Fruit fly (Drosophila melanogaster) whole organism, embryonic: ENCODE results near the gene Vps53.
A peak's percentile ranks its signal among the peaks of the same experiment; 100 is the strongest.

ENCODE experiments used
- CG10147 ChIP-seq: fragments of 200-800 bp; sonication (Bioruptor generic); optimal IDR thresholded peaks from 2 replicates; lab custom pipeline; 2019; ENCODE audit warnings: missing biosample characterization, mild to moderate bottlenecking, missing genetic modification characterization, moderate library complexity
- CG10321 ChIP-seq: fragments of 200-800 bp; sonication (Bioruptor generic); IDR thresholded peaks from 2 replicates; pipeline ENCODE4 v1.3.6; 2022; ENCODE audit warnings: missing biosample characterization, missing genetic modification characterization
- CG10543 ChIP-seq: fragments of 200-800 bp; sonication (Bioruptor generic); optimal IDR thresholded peaks from 3 replicates; lab custom pipeline; 2017; ENCODE audit warnings: missing biosample characterization, mild to moderate bottlenecking, missing genetic modification characterization, moderate library complexity
- CG11504 ChIP-seq: fragments of 200-800 bp; sonication (Bioruptor generic); optimal IDR thresholded peaks from 3 replicates; lab custom pipeline; 2019; ENCODE audit warnings: missing biosample characterization, mild to moderate bottlenecking, missing genetic modification characterization, moderate library complexity
- CG11560 ChIP-seq: fragments of 200-800 bp; sonication (Bioruptor generic); IDR thresholded peaks from 3 replicates; pipeline ENCODE4 v1.3.6; 2022; ENCODE audit warnings: missing biosample characterization, missing genetic modification characterization
- CG12236 ChIP-seq: fragments of 200-800 bp; sonication (Bioruptor generic); optimal IDR thresholded peaks from 2 replicates; lab custom pipeline; 2016; ENCODE audit warnings: missing biosample characterization, missing genetic modification characterization
- CG12744 ChIP-seq: fragments of 200-800 bp; sonication (Bioruptor generic); optimal IDR thresholded peaks from 2 replicates; lab custom pipeline; 2016; ENCODE audit warnings: missing biosample characterization, missing genetic modification characterization
- CG15073 ChIP-seq: fragments of 200-800 bp; sonication (Bioruptor generic); optimal IDR thresholded peaks from 2 replicates; lab custom pipeline; 2016; ENCODE audit warnings: missing biosample characterization, missing genetic modification characterization
- CG15514 ChIP-seq: fragments of 200-800 bp; sonication (Bioruptor generic); optimal IDR thresholded peaks from 3 replicates; lab custom pipeline; 2017; ENCODE audit warnings: missing biosample characterization, missing genetic modification characterization, mild to moderate bottlenecking, moderate library complexity, missing genetic modification reagents
- CG17328 ChIP-seq: fragments of 200-800 bp; sonication (Bioruptor generic); IDR thresholded peaks from 2 replicates; pipeline ENCODE4 v1.3.6; 2022; ENCODE audit warnings: missing biosample characterization, missing genetic modification characterization
- CG17829 ChIP-seq: fragments of 200-800 bp; optimal IDR thresholded peaks from 2 replicates; lab custom pipeline; 2019; ENCODE audit warnings: missing biosample characterization, mild to moderate bottlenecking, missing genetic modification characterization, moderate library complexity
- CG2678 ChIP-seq: fragments of 200-800 bp; sonication (Bioruptor generic); optimal IDR thresholded peaks from 3 replicates; lab custom pipeline; 2019; ENCODE audit warnings: missing biosample characterization, mild to moderate bottlenecking, missing genetic modification characterization, moderate library complexity
- CG31441 ChIP-seq: fragments of 200-800 bp; sonication (Bioruptor generic); IDR thresholded peaks from 2 replicates; pipeline ENCODE4 v1.3.6; 2022; ENCODE audit warnings: missing biosample characterization, missing genetic modification characterization
- CG34422 ChIP-seq: fragments of 200-800 bp; sonication (Bioruptor generic); IDR thresholded peaks from 3 replicates; pipeline ENCODE4 v1.3.6; 2022; ENCODE audit warnings: missing biosample characterization, missing genetic modification characterization
- CG4707 ChIP-seq: fragments of 200-800 bp; sonication (Bioruptor generic); optimal IDR thresholded peaks from 2 replicates; lab custom pipeline; 2018; ENCODE audit warnings: missing biosample characterization, mild to moderate bottlenecking, missing genetic modification characterization, moderate library complexity
- CG6654 ChIP-seq: fragments of 200-800 bp; sonication (Bioruptor generic); optimal IDR thresholded peaks from 2 replicates; lab custom pipeline; 2017; ENCODE audit warnings: missing biosample characterization, mild to moderate bottlenecking, missing genetic modification characterization
- CG8478 ChIP-seq: fragments of >200 bp; optimal IDR thresholded peaks from 2 replicates; lab custom pipeline; 2018
- CG8765 ChIP-seq: fragments of 200-800 bp; sonication (Bioruptor generic); IDR thresholded peaks from 2 replicates; pipeline ENCODE4 v1.3.6; 2022; ENCODE audit warnings: missing biosample characterization, missing genetic modification characterization
- CG8924 ChIP-seq: fragments of 200-800 bp; optimal IDR thresholded peaks from 3 replicates; lab custom pipeline; 2019; ENCODE audit warnings: missing biosample characterization, mild to moderate bottlenecking, missing genetic modification characterization, moderate library complexity
- CG8944 ChIP-seq: fragments of 200-800 bp; sonication (Bioruptor generic); optimal IDR thresholded peaks from 3 replicates; lab custom pipeline; 2016; ENCODE audit warnings: missing biosample characterization, missing genetic modification characterization
- CG9215 ChIP-seq: fragments of 200-800 bp; sonication (Bioruptor generic); IDR thresholded peaks from 2 replicates; pipeline ENCODE4 v1.3.6; 2022; ENCODE audit warnings: missing biosample characterization, missing genetic modification characterization
- CG9797 ChIP-seq: fragments of 200-800 bp; sonication (Bioruptor generic); optimal IDR thresholded peaks from 3 replicates; lab custom pipeline; 2018; ENCODE audit warnings: missing biosample characterization, mild to moderate bottlenecking, missing genetic modification characterization
- CTCF ChIP-seq: fragments of 200-800 bp; sonication (Bioruptor generic); optimal IDR thresholded peaks from 2 replicates; lab custom pipeline; 2017; ENCODE audit warnings: missing biosample characterization, mild to moderate bottlenecking, missing genetic modification characterization, moderate library complexity
- Chrac-16 ChIP-seq: fragments of 200-800 bp; sonication (Bioruptor generic); optimal IDR thresholded peaks from 3 replicates; lab custom pipeline; 2016; ENCODE audit warnings: missing biosample characterization, missing genetic modification characterization
- Doc3 ChIP-seq: fragments of 200-800 bp; sonication (Bioruptor generic); IDR thresholded peaks from 3 replicates; pipeline ENCODE4 v1.3.6; 2022; ENCODE audit warnings: missing biosample characterization, missing genetic modification characterization; ENCODE audit not compliant: partially characterized antibody
- E2f2 ChIP-seq: fragments of 200-800 bp; sonication (Bioruptor generic); IDR thresholded peaks from 2 replicates; pipeline ENCODE4 v1.3.6; 2022; ENCODE audit warnings: missing biosample characterization, missing genetic modification characterization
- Lpt ChIP-seq: fragments of >200 bp; optimal IDR thresholded peaks from 2 replicates; lab custom pipeline; 2018; ENCODE audit warnings: missing biosample characterization, missing genetic modification characterization
- NC2α ChIP-seq: fragments of 200-800 bp; sonication (Bioruptor generic); optimal IDR thresholded peaks from 2 replicates; lab custom pipeline; 2016; ENCODE audit warnings: missing biosample characterization, missing genetic modification characterization
- PHDP ChIP-seq: fragments of 200-800 bp; sonication (Bioruptor generic); optimal IDR thresholded peaks from 3 replicates; lab custom pipeline; 2018; ENCODE audit warnings: missing biosample characterization, mild to moderate bottlenecking, missing genetic modification characterization, moderate library complexity
- Pdp1 ChIP-seq, 2 experiments: fragments of 200-800 bp; sonication (Bioruptor generic); optimal IDR thresholded peaks; 3 replicates each; lab custom pipeline; 2016; ENCODE audit warnings: missing biosample characterization in 2 of 2, missing genetic modification characterization in 2 of 2, mild to moderate bottlenecking in 1 of 2, moderate library complexity in 1 of 2
- Sox102F ChIP-seq: fragments of 200-800 bp; sonication (Bioruptor generic); optimal IDR thresholded peaks from 2 replicates; lab custom pipeline; 2018; ENCODE audit warnings: missing biosample characterization, mild to moderate bottlenecking, missing genetic modification characterization, moderate library complexity
- Stat92E ChIP-seq, 3 experiments: fragments of >200 bp in 2 of 3; fragments of 200-800 bp in 1 of 3; sonication (Bioruptor generic) in 1 of 3; optimal IDR thresholded peaks; 2 replicates each; lab custom pipeline; 2017 to 2019; ENCODE audit warnings: missing biosample characterization in 3 of 3, missing genetic modification characterization in 3 of 3, mild to moderate bottlenecking in 1 of 3, moderate library complexity in 1 of 3
- bigmax ChIP-seq: fragments of 200-800 bp; sonication (Bioruptor generic); optimal IDR thresholded peaks from 2 replicates; lab custom pipeline; 2018; ENCODE audit warnings: missing biosample characterization, mild to moderate bottlenecking, missing genetic modification characterization
- bowl ChIP-seq: fragments of 200-800 bp; sonication (Bioruptor generic); IDR thresholded peaks from 2 replicates; pipeline ENCODE4 v1.3.6; 2022; ENCODE audit warnings: missing biosample characterization, missing genetic modification characterization
- chm ChIP-seq: fragments of 200-800 bp; sonication (Bioruptor generic); IDR thresholded peaks from 2 replicates; pipeline ENCODE4 v1.3.6; 2022; ENCODE audit warnings: missing biosample characterization, missing genetic modification characterization
- danr ChIP-seq: fragments of 200-800 bp; sonication (Bioruptor generic); IDR thresholded peaks from 2 replicates; pipeline ENCODE4 v1.3.6; 2022; ENCODE audit warnings: missing biosample characterization, missing genetic modification characterization
- dati ChIP-seq: fragments of 200-800 bp; sonication (Bioruptor generic); IDR thresholded peaks from 2 replicates; pipeline ENCODE4 v1.3.6; 2022; ENCODE audit warnings: missing biosample characterization, missing genetic modification characterization
- esg ChIP-seq: fragments of 200-800 bp; sonication (Bioruptor generic); conservative IDR thresholded peaks from 2 replicates; pipeline ENCODE4 v1.3.6; 2022; ENCODE audit warnings: missing biosample characterization, missing genetic modification characterization
- ftz-f1 ChIP-seq: fragments of 200-800 bp; sonication (Bioruptor generic); optimal IDR thresholded peaks from 2 replicates; lab custom pipeline; 2016; ENCODE audit warnings: missing biosample characterization, missing genetic modification characterization
- gcm ChIP-seq: fragments of 200-800 bp; sonication (Bioruptor generic); optimal IDR thresholded peaks from 2 replicates; lab custom pipeline; 2019; ENCODE audit warnings: missing biosample characterization, mild to moderate bottlenecking, missing genetic modification characterization, moderate library complexity
- lbe ChIP-seq: fragments of 200-800 bp; sonication (Bioruptor generic); optimal IDR thresholded peaks from 2 replicates; lab custom pipeline; 2016; ENCODE audit warnings: missing biosample characterization, mild to moderate bottlenecking, missing genetic modification characterization
- lilli ChIP-seq: fragments of 200-800 bp; sonication (Bioruptor generic); optimal IDR thresholded peaks from 3 replicates; lab custom pipeline; 2016; ENCODE audit warnings: missing biosample characterization, missing genetic modification characterization
- luna ChIP-seq: fragments of 200-800 bp; sonication (Bioruptor generic); optimal IDR thresholded peaks from 2 replicates; lab custom pipeline; 2016; ENCODE audit warnings: missing biosample characterization, missing genetic modification characterization
- nerfin-2 ChIP-seq: fragments of 200-800 bp; sonication (Bioruptor generic); IDR thresholded peaks from 2 replicates; pipeline ENCODE4 v1.3.6; 2022; ENCODE audit warnings: missing biosample characterization, missing genetic modification characterization; ENCODE audit not compliant: partially characterized antibody
- pb ChIP-seq: fragments of 200-800 bp; sonication (Bioruptor generic); optimal IDR thresholded peaks from 3 replicates; lab custom pipeline; 2016; ENCODE audit warnings: missing biosample characterization, missing genetic modification characterization
- pfk ChIP-seq: fragments of 200-800 bp; sonication (Bioruptor generic); optimal IDR thresholded peaks from 2 replicates; lab custom pipeline; 2018; ENCODE audit warnings: missing biosample characterization, mild to moderate bottlenecking, missing genetic modification characterization, moderate library complexity
- repo ChIP-seq: fragments of 200-800 bp; sonication (Bioruptor generic); optimal IDR thresholded peaks from 2 replicates; lab custom pipeline; 2016; ENCODE audit warnings: missing biosample characterization, missing genetic modification characterization
- run ChIP-seq: fragments of 200-800 bp; sonication (Bioruptor generic); optimal IDR thresholded peaks from 3 replicates; lab custom pipeline; 2018; ENCODE audit warnings: missing biosample characterization, mild to moderate bottlenecking, missing genetic modification characterization
- sens-2 ChIP-seq: fragments of 200-800 bp; sonication (Bioruptor generic); IDR thresholded peaks from 2 replicates; pipeline ENCODE4 v1.3.6; 2022; ENCODE audit warnings: missing biosample characterization, missing genetic modification characterization

Gene Vps53

dm6 chr2L:4332962-4333757 is 52.7 kb downstream of the Vps53 start (continued):
- TF ChIP-seq nerfin-2 (no peak), CG8765 (GFP tag; lab: Robert Waterston, UW) (peak; percentile 49; the same call in 1 of the 2 replicates), lbe (GFP tag; lab: Kevin White, UChicago) (peak; percentile 54), CG9215 (GFP tag; lab: Robert Waterston, UW) (peak; percentile 69), NC2α (GFP tag; lab: Kevin White, UChicago) (peak; percentile 72), pb (peak; percentile 81), CG2678 (tag; lab: Kevin White, UChicago) (peak; percentile 85), bowl (GFP tag; lab: Robert Waterston, UW) (peak; percentile 64), CTCF (GFP tag; lab: Kevin White, UChicago) (peak; percentile 38), CG10147 (peak; percentile 80), CG12236 (peak; percentile 65), Doc3 (GFP tag; lab: Robert Waterston, UW) (peak; percentile 40; the same call in 1 of the 3 replicates), Pdp1 (GFP tag; optimal IDR thresholded peaks at IDR 0.05; lab: Kevin White, UChicago) (peak; percentile 78 to 79), Lpt (GFP tag; lab: Kevin White, UChicago) (no peak), Sox102F (peak; percentile 88), CG15514 (GFP tag; lab: Kevin White, UChicago) (peak; percentile 81), CG10321 (GFP tag; lab: Robert Waterston, UW) (peak; percentile 45; the same call in 1 of the 2 replicates), danr (GFP tag; lab: Robert Waterston, UW) (peak; percentile 64), CG11560 (peak; percentile 44; the same call in 1 of the 3 replicates), sens-2 (GFP tag; lab: Robert Waterston, UW) (peak; percentile 55; the same call in 1 of the 2 replicates), dati (GFP tag; lab: Robert Waterston, UW) (peak; percentile 68), CG6654 (GFP tag; lab: Kevin White, UChicago) (peak; percentile 78), CG12744 (GFP tag; lab: Kevin White, UChicago) (peak; percentile 66), CG8924 (tag; lab: Kevin White, UChicago) (peak; percentile 70), E2f2 (GFP tag; lab: Robert Waterston, UW) (peak; percentile 61; the same call in 1 of the 2 replicates), ftz-f1 (GFP tag; lab: Kevin White, UChicago) (no peak), CG31441 (GFP tag; lab: Robert Waterston, UW) (peak; percentile 80), lilli (peak; percentile 70), CG17829 (tag; lab: Kevin White, UChicago) (peak; percentile 75), bigmax (GFP tag; lab: Kevin White, UChicago) (peak; percentile 42), CG9797 (GFP tag; lab: Kevin White, UChicago) (peak; percentile 9), CG8944 (GFP tag; lab: Kevin White, UChicago) (peak; percentile 69), luna (GFP tag; lab: Kevin White, UChicago) (no peak), run (tag; lab: Kevin White, UChicago) (peak; percentile 54), CG15073 (GFP tag; lab: Kevin White, UChicago) (peak; percentile 8), esg (peak; percentile 78), chm (GFP tag; lab: Robert Waterston, UW) (peak; percentile 85), CG17328 (peak; percentile 84), CG11504 (tag; lab: Kevin White, UChicago) (peak; percentile 83), repo (GFP tag; lab: Kevin White, UChicago) (peak; percentile 67), Stat92E (GFP tag; optimal IDR thresholded peaks at IDR 0.05; lab: Kevin White, UChicago) (peak in 2 of 3 experiments; percentile 40 to 52), CG10543 (GFP tag; lab: Kevin White, UChicago) (peak; percentile 82), CG4707 (no peak), Chrac-16 (GFP tag; lab: Kevin White, UChicago) (peak; percentile 62), CG34422 (peak; percentile 78; the same call in 2 of the 3 replicates), CG8478 (lab: Kevin White, UChicago) (peak; percentile 10), gcm (GFP tag; lab: Kevin White, UChicago) (peak; percentile 50), pfk (peak; percentile 64), PHDP (tag; lab: Kevin White, UChicago) (peak; percentile 74)
